Worm (Caenorhabditis elegans) whole organism, L4 larva: ENCODE results near the gene lmp-2.

ENCODE experiments used
- D1046.2 ChIP-seq: fragments of 200-800 bp; sonication (Bioruptor generic); IDR thresholded peaks from 2 replicates; pipeline ENCODE4 v1.3.6; 2022; ENCODE audit warnings: missing genetic modification characterization, missing compliant biosample characterization
- F10B5.3 ChIP-seq: sonication (generic microtip); optimal IDR thresholded peaks from 2 replicates; lab custom pipeline; 2016; ENCODE audit warnings: mild to moderate bottlenecking, missing genetic modification characterization, missing compliant biosample characterization
- F26F4.8 ChIP-seq: fragments of 200-800 bp; sonication (Bioruptor generic); conservative IDR thresholded peaks from 2 replicates; pipeline ENCODE4 v1.3.6; 2022; ENCODE audit warnings: missing genetic modification characterization, missing compliant biosample characterization
- F44E2.7 ChIP-seq: fragments of 200-800 bp; sonication (Bioruptor generic); IDR thresholded peaks from 2 replicates; pipeline ENCODE4 v2.1.2; 2022; ENCODE audit warnings: missing genetic modification characterization, missing compliant biosample characterization
- R02D3.7 ChIP-seq: fragments of 150-350 bp; sonication (generic microtip); optimal IDR thresholded peaks from 3 replicates; lab custom pipeline; 2014; ENCODE audit warnings: missing biosample characterization, missing genetic modification characterization
- Y105C5A.15 ChIP-seq: fragments of 200-800 bp; sonication (Bioruptor generic); IDR thresholded peaks from 2 replicates; pipeline ENCODE4 v1.3.6; 2022; ENCODE audit warnings: missing genetic modification characterization, missing compliant biosample characterization
- Y75B8A.6 ChIP-seq: fragments of 200-800 bp; sonication (Bioruptor generic); IDR thresholded peaks from 2 replicates; pipeline ENCODE4 v1.3.6; 2022; ENCODE audit warnings: missing genetic modification reagents, missing genetic modification characterization, missing compliant biosample characterization
- ZK337.2 ChIP-seq: fragments of 200-800 bp; sonication (Bioruptor generic); IDR thresholded peaks from 2 replicates; pipeline ENCODE4 v1.3.6; 2022; ENCODE audit warnings: missing genetic modification reagents, missing genetic modification characterization, missing compliant biosample characterization
- ZK546.5 ChIP-seq, 2 experiments: sonication (generic microtip); optimal IDR thresholded peaks; 2 replicates each; lab custom pipeline; 2017; ENCODE audit warnings: missing biosample characterization in 2 of 2, missing genetic modification characterization in 2 of 2
- ces-1 ChIP-seq: fragments of 150-350 bp; sonication (generic microtip); optimal IDR thresholded peaks from 4 replicates; lab custom pipeline; 2014; ENCODE audit warnings: missing biosample characterization, missing genetic modification reagents, missing genetic modification characterization
- cey-2 ChIP-seq: sonication (generic microtip); optimal IDR thresholded peaks from 3 replicates; lab custom pipeline; 2017; ENCODE audit warnings: missing genetic modification characterization, mild to moderate bottlenecking, missing compliant biosample characterization, antibody characterized with exemption, borderline replicate concordance; ENCODE audit not compliant: insufficient read depth
- daf-12 ChIP-seq: fragments of 150-350 bp; optimal IDR thresholded peaks from 2 replicates; lab custom pipeline; 2014; ENCODE audit warnings: missing biosample characterization, missing genetic modification reagents, missing genetic modification characterization
- daf-16 ChIP-seq, 3 experiments: sonication (generic microtip); optimal IDR thresholded peaks; 2 replicates each; lab custom pipeline; 2016 to 2017; ENCODE audit warnings: missing genetic modification characterization in 3 of 3, missing genetic modification reagents in 3 of 3, mild to moderate bottlenecking in 2 of 3, missing compliant biosample characterization in 2 of 3, missing biosample characterization in 1 of 3, moderate library complexity in 1 of 3
- daf-19 ChIP-seq: fragments of 200-800 bp; sonication (Bioruptor generic); conservative IDR thresholded peaks from 2 replicates; pipeline ENCODE4 v1.3.6; 2022; ENCODE audit warnings: missing genetic modification characterization, missing compliant biosample characterization
- dmd-9 ChIP-seq: fragments of 200-800 bp; sonication (Bioruptor generic); IDR thresholded peaks from 2 replicates; pipeline ENCODE4 v1.3.6; 2022; ENCODE audit warnings: missing genetic modification reagents, missing genetic modification characterization, missing compliant biosample characterization
- duxl-1 ChIP-seq: sonication (generic microtip); optimal IDR thresholded peaks from 2 replicates; lab custom pipeline; 2016; ENCODE audit warnings: mild to moderate bottlenecking, missing genetic modification characterization, moderate library complexity, missing compliant biosample characterization; ENCODE audit not compliant: poor library complexity
- dve-1 ChIP-seq: sonication (generic microtip); optimal IDR thresholded peaks from 2 replicates; lab custom pipeline; 2017; ENCODE audit warnings: antibody characterized with exemption, mild to moderate bottlenecking, missing genetic modification characterization, missing compliant biosample characterization; ENCODE audit not compliant: insufficient read depth
- egl-27 ChIP-seq: sonication (generic microtip); optimal IDR thresholded peaks from 3 replicates; lab custom pipeline; 2017; ENCODE audit warnings: missing biosample characterization, missing genetic modification reagents, missing genetic modification characterization
- fkh-10 ChIP-seq: fragments of 150-350 bp; optimal IDR thresholded peaks from 2 replicates; lab custom pipeline; 2014; ENCODE audit warnings: missing biosample characterization, missing genetic modification reagents, missing genetic modification characterization
- hlh-11 ChIP-seq: fragments of 200-800 bp; sonication (Bioruptor generic); optimal IDR thresholded peaks from 2 replicates; lab custom pipeline; 2018; ENCODE audit warnings: mild to moderate bottlenecking, missing genetic modification characterization, missing compliant biosample characterization
- hlh-30 ChIP-seq: sonication (generic microtip); optimal IDR thresholded peaks from 2 replicates; lab custom pipeline; 2017; ENCODE audit warnings: antibody characterized with exemption, mild to moderate bottlenecking, missing genetic modification characterization, missing compliant biosample characterization; ENCODE audit not compliant: insufficient read depth
- lin-1 ChIP-seq: fragments of 200-800 bp; sonication (Bioruptor generic); IDR thresholded peaks from 2 replicates; pipeline ENCODE4 v1.3.6; 2022; ENCODE audit warnings: missing genetic modification reagents, missing genetic modification characterization, missing compliant biosample characterization
- lin-13 ChIP-seq: fragments of 150-350 bp; optimal IDR thresholded peaks from 2 replicates; lab custom pipeline; 2014; ENCODE audit warnings: missing biosample characterization, missing genetic modification reagents, missing genetic modification characterization
- lin-29 ChIP-seq: fragments of 200-800 bp; sonication (Bioruptor generic); IDR thresholded peaks from 2 replicates; pipeline ENCODE4 v1.3.6; 2022; ENCODE audit warnings: missing genetic modification reagents, missing genetic modification characterization, missing compliant biosample characterization
- madf-9 ChIP-seq: fragments of 200-800 bp; sonication (Bioruptor generic); conservative IDR thresholded peaks from 2 replicates; pipeline ENCODE4 v1.3.6; 2022; ENCODE audit warnings: missing genetic modification reagents, missing genetic modification characterization, missing compliant biosample characterization
- mep-1 ChIP-seq: fragments of 150-350 bp; sonication (generic microtip); optimal IDR thresholded peaks from 3 replicates; lab custom pipeline; 2014; ENCODE audit warnings: missing biosample characterization, missing genetic modification characterization
- mes-2 ChIP-seq: sonication (generic microtip); optimal IDR thresholded peaks from 2 replicates; lab custom pipeline; 2016; ENCODE audit warnings: missing genotype, mild to moderate bottlenecking, missing genetic modification characterization, missing compliant biosample characterization; ENCODE audit not compliant: poor library complexity, severe bottlenecking
- mxl-3 ChIP-seq: fragments of 200-800 bp; sonication (Bioruptor generic); optimal IDR thresholded peaks from 2 replicates; lab custom pipeline; 2018; ENCODE audit warnings: mild to moderate bottlenecking, missing genetic modification characterization, missing compliant biosample characterization
- nhr-25 ChIP-seq: sonication (generic microtip); optimal IDR thresholded peaks from 2 replicates; lab custom pipeline; 2017; ENCODE audit warnings: missing genetic modification characterization, mild to moderate bottlenecking, missing compliant biosample characterization, antibody characterized with exemption, moderate library complexity, borderline replicate concordance; ENCODE audit not compliant: insufficient read depth
- nhr-28 ChIP-seq: fragments of 150-350 bp; optimal IDR thresholded peaks from 2 replicates; lab custom pipeline; 2014; ENCODE audit warnings: missing biosample characterization, missing genetic modification characterization
- nhr-6 ChIP-seq: fragments of 150-350 bp; optimal IDR thresholded peaks from 2 replicates; lab custom pipeline; 2014; ENCODE audit warnings: missing biosample characterization, missing genetic modification characterization
- pha-4 ChIP-seq, 2 experiments: fragments of 150-350 bp in 1 of 2; fragments of 200-800 bp in 1 of 2; sonication (Bioruptor generic) in 1 of 2; IDR thresholded peaks in 1 of 2; optimal IDR thresholded peaks in 1 of 2; 2 replicates each; pipeline versions ENCODE4 v1.3.6 to Lab custom; 2014 to 2022; ENCODE audit warnings: missing genetic modification characterization in 2 of 2, missing genetic modification reagents in 2 of 2, missing biosample characterization in 1 of 2, missing compliant biosample characterization in 1 of 2
- php-3 ChIP-seq: fragments of 200-800 bp; sonication (Bioruptor generic); IDR thresholded peaks from 2 replicates; pipeline ENCODE4 v1.3.6; 2022; ENCODE audit warnings: missing genetic modification reagents, missing genetic modification characterization, missing compliant biosample characterization
- pqm-1 ChIP-seq: sonication (generic microtip); optimal IDR thresholded peaks from 2 replicates; lab custom pipeline; 2017; ENCODE audit warnings: missing biosample characterization, missing genetic modification characterization
- saeg-2 ChIP-seq: fragments of 200-800 bp; sonication (Bioruptor generic); IDR thresholded peaks from 2 replicates; pipeline ENCODE4 v1.3.6; 2022; ENCODE audit warnings: missing genetic modification reagents, missing genetic modification characterization, missing compliant biosample characterization
- set-16 ChIP-seq: fragments of 200-800 bp; sonication (Bioruptor generic); IDR thresholded peaks from 2 replicates; pipeline ENCODE4 v1.3.6; 2022; ENCODE audit warnings: missing genetic modification reagents, missing genetic modification characterization, missing compliant biosample characterization
- snpc-4 ChIP-seq: fragments of 150-350 bp; optimal IDR thresholded peaks from 2 replicates; lab custom pipeline; 2014; ENCODE audit warnings: missing biosample characterization, missing genetic modification characterization
- spr-1 ChIP-seq: sonication (generic microtip); optimal IDR thresholded peaks from 2 replicates; lab custom pipeline; 2016; ENCODE audit warnings: mild to moderate bottlenecking, missing genetic modification characterization, missing compliant biosample characterization
- zag-1 ChIP-seq: fragments of 150-350 bp; optimal IDR thresholded peaks from 2 replicates; lab custom pipeline; 2014; ENCODE audit warnings: missing biosample characterization, missing genetic modification characterization
- ztf-7 ChIP-seq: fragments of 150-350 bp; optimal IDR thresholded peaks from 2 replicates; lab custom pipeline; 2014; ENCODE audit warnings: missing biosample characterization, missing genetic modification characterization

The lmp-2 gene

DNA sequence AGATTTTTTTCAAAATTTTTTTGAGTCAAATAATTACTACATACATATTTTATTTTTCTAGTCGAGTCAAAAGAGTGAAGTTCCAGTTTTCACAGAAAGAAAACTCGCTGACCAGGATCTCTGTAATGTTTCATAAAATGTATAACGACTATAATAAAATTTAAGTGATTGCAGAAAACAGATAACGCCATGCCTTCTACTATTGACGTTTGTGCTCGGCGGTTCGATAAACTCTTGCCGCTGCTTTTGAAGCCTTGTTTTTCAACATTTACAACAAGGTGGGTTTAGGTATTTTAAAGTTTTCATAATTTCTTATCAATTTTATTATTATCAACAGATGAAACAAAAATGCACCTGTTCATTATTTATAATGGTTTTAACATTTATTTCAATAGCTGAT, at the start of gene lmp-2:
TSS of gene lmp-2 (plus strand) at position 190 of the 400 bp plus-strand sequence.
- TF ChIP-seq snpc-4 (tag; lab: Kevin White, UChicago): no peak
- no peak for TF ChIP-seq ZK337.2
- TF ChIP-seq madf-9 (GFP tag; lab: Robert Waterston, UW): no peak
- no peak for TF ChIP-seq Y105C5A.15 (GFP tag; lab: Robert Waterston, UW)
- no peak for TF ChIP-seq daf-16 (GFP tag; optimal IDR thresholded peaks at IDR 0.05; lab: Kevin White, UChicago)
- TF ChIP-seq daf-16 (tag; optimal IDR thresholded peaks at IDR 0.05; lab: Kevin White, UChicago): peak; percentile 93
- no peak for TF ChIP-seq daf-12
- TF ChIP-seq hlh-11 (tag; lab: Kevin White, UChicago): peak; percentile 42
- TF ChIP-seq fkh-10: no peak
- no peak for TF ChIP-seq F44E2.7 (GFP tag; lab: Robert Waterston, UW)
- no peak for TF ChIP-seq Y75B8A.6 (GFP tag; lab: Robert Waterston, UW)
- peak; percentile 73 for TF ChIP-seq nhr-28 (tag; lab: Kevin White, UChicago)
- peak; percentile 62 for TF ChIP-seq dve-1
- no peak for TF ChIP-seq lin-29 (GFP tag; lab: Robert Waterston, UW)
- TF ChIP-seq mes-2 (tag; lab: Kevin White, UChicago): no peak
- no peak for TF ChIP-seq spr-1 (tag; lab: Kevin White, UChicago)
- TF ChIP-seq nhr-6: no peak
- peak; percentile 88 for TF ChIP-seq php-3 (GFP tag; lab: Robert Waterston, UW)
- TF ChIP-seq pqm-1 (tag; lab: Kevin White, UChicago): peak; percentile 83
- no peak for TF ChIP-seq duxl-1 (tag; lab: Kevin White, UChicago)
- TF ChIP-seq ztf-7 (tag; lab: Kevin White, UChicago): no peak

DNA sequence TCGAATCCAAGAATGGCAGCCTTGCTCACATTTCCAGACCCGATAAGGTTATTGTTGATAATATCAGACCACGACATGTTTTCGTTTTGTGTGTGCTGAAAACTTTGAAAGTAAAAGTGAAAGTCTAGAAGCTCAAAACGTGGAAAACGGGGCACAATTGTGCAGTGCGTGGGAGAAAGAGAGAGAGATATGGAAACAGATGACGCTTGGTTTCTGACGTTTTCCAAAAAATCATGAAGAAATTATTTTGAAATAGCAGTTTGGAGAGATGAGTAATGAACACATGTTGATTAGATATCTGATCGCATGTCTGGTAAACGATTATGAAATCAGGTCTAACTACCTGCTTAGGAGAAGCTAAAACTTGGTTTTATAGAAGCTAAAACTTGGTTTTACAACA, 44.9 kb upstream of the lmp-2 start, which contains the start of gene pfn-3:
TSS of gene pfn-3 (minus strand) at position 101 of the 400 bp plus-strand sequence.
- TF ChIP-seq Y75B8A.6 (GFP tag; lab: Robert Waterston, UW) (no peak), zag-1 (tag; lab: Kevin White, UChicago) (no peak), R02D3.7 (tag; lab: Kevin White, UChicago) (no peak), dmd-9 (GFP tag; lab: Robert Waterston, UW) (no peak), cey-2 (tag; lab: Kevin White, UChicago) (no peak), saeg-2 (GFP tag; lab: Robert Waterston, UW) (no peak), ces-1 (GFP tag; lab: Kevin White, UChicago) (no peak), lin-13 (no peak), spr-1 (tag; lab: Kevin White, UChicago) (no peak), egl-27 (no peak), F44E2.7 (GFP tag; lab: Robert Waterston, UW) (no peak), mep-1 (tag; lab: Kevin White, UChicago) (no peak), madf-9 (GFP tag; lab: Robert Waterston, UW) (no peak), daf-16 (GFP tag; optimal IDR thresholded peaks at IDR 0.05; lab: Kevin White, UChicago) (no peak), daf-16 (tag; optimal IDR thresholded peaks at IDR 0.05; lab: Kevin White, UChicago) (no peak), nhr-25 (no peak), D1046.2 (GFP tag; lab: Robert Waterston, UW) (no peak), pha-4 (GFP tag; IDR thresholded peaks at IDR 0.05; lab: Robert Waterston, UW) (no peak), pha-4 (tag; optimal IDR thresholded peaks at IDR 0.05; lab: Kevin White, UChicago) (no peak), ZK546.5 (tag; optimal IDR thresholded peaks at IDR 0.05; lab: Kevin White, UChicago) (no peak), nhr-28 (tag; lab: Kevin White, UChicago) (no peak), lin-1 (GFP tag; lab: Robert Waterston, UW) (no peak)

DNA sequence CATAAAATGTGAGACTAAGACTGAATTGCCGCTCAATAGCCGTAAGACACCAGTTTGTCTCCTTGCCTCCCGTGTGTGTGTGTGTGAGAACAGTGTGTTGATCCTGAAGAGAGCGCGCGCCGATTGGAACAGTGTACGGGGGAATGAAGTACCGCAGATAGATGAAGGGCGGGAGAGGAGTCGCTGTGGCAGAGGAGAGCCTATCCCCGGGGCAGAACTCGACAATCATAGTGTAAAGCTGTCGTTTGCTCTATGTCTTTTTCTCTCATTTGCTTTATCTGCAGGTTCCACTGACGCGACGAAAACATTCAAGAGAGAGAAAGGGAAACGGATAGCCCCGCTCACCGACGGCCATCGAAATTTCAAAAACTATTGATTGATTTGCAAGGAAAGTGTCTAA, 43.5 kb upstream of the lmp-2 start:
- TF ChIP-seq F26F4.8 (no peak), Y75B8A.6 (GFP tag; lab: Robert Waterston, UW) (no peak), F10B5.3 (tag; lab: Kevin White, UChicago) (no peak), hlh-11 (tag; lab: Kevin White, UChicago) (peak; percentile 24), mes-2 (tag; lab: Kevin White, UChicago) (peak; percentile 8), hlh-30 (tag; lab: Kevin White, UChicago) (no peak), daf-19 (GFP tag; lab: Robert Waterston, UW) (no peak), daf-12 (no peak), mxl-3 (GFP tag; lab: Kevin White, UChicago) (peak; percentile 19), F44E2.7 (GFP tag; lab: Robert Waterston, UW) (0 out of 2 replicates have a peak, but pooled peaks have one; percentile 34), D1046.2 (GFP tag; lab: Robert Waterston, UW) (no peak), daf-16 (GFP tag; optimal IDR thresholded peaks at IDR 0.05; lab: Kevin White, UChicago) (peak in 1 of 2 experiments; percentile 23), daf-16 (tag; optimal IDR thresholded peaks at IDR 0.05; lab: Kevin White, UChicago) (no peak), ztf-7 (tag; lab: Kevin White, UChicago) (no peak), set-16 (GFP tag; lab: Robert Waterston, UW) (peak; percentile 22; the same call in 1 of the 2 replicates), egl-27 (no peak), ZK337.2 (no peak)
